Worm (Caenorhabditis elegans): ENCODE measurements around the gene srh-169.

srh-169 gene

DNA sequence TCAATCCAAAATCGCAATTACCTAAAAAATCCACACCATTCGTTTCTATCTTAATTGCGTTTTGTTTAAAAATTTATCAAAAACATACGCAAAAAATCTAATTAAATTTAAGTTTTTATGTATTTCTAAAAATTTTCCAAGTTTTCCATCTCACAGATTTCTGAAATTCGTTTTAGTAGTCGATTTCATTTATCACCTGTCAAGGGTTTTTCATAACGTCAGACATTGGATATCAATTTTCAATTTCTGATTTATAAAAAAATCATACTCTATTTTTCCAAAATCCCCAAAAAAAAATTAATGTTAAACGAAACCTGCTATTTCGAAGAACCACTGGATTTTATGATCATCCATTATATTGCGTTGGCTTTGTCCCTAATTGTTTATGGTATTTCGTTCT lies 37.5 kb upstream of the srh-169 start, which contains the start of gene srh-4:
Gene srh-4, plus strand, starts transcription at position 301 of the 400 bp plus-strand sequence.
- no peak for TF ChIP-seq nhr-77 (tag; optimal IDR thresholded peaks at IDR 0.05)
- no peak for TF ChIP-seq R02D3.7 (tag; optimal IDR thresholded peaks at IDR 0.05)
- no peak for TF ChIP-seq blmp-1 (tag; optimal IDR thresholded peaks at IDR 0.05; ENCODE audit: insufficient read depth)
- TF ChIP-seq mdl-1 (tag; optimal IDR thresholded peaks at IDR 0.05) = no peak
- no peak for TF ChIP-seq peb-1 (tag; optimal IDR thresholded peaks at IDR 0.05)
- TF ChIP-seq zag-1 (tag; optimal IDR thresholded peaks at IDR 0.05) = no peak
- no peak for TF ChIP-seq ZK546.5 (tag; optimal IDR thresholded peaks at IDR 0.05)
- no peak for TF ChIP-seq ceh-82 (tag; optimal IDR thresholded peaks at IDR 0.05)

- TF ChIP-seq blmp-1 (tag; optimal IDR thresholded peaks at IDR 0.05; ENCODE audit: insufficient read depth) (no peak), lin-39 (tag; optimal IDR thresholded peaks at IDR 0.05) (no peak), dmd-4 (tag; optimal IDR thresholded peaks at IDR 0.05) (no peak), mab-5 (tag; optimal IDR thresholded peaks at IDR 0.05) (no peak), nhr-77 (tag; optimal IDR thresholded peaks at IDR 0.05) (no peak), ama-1 (optimal IDR thresholded peaks at IDR 0.05) (no peak), elt-3 (tag; optimal IDR thresholded peaks at IDR 0.05) (no peak), fos-1 (tag; optimal IDR thresholded peaks at IDR 0.05) (no peak), crh-2 (tag; optimal IDR thresholded peaks at IDR 0.05) (no peak), C34F6.9 (tag; optimal IDR thresholded peaks at IDR 0.05) (no peak)
Observed at ce11 chrV:4016780-4017179, 30.9 kb upstream of the srh-169 start, which contains the start of gene srw-89. Gene srw-89 (plus strand): TSS chrV:4017080.

DNA sequence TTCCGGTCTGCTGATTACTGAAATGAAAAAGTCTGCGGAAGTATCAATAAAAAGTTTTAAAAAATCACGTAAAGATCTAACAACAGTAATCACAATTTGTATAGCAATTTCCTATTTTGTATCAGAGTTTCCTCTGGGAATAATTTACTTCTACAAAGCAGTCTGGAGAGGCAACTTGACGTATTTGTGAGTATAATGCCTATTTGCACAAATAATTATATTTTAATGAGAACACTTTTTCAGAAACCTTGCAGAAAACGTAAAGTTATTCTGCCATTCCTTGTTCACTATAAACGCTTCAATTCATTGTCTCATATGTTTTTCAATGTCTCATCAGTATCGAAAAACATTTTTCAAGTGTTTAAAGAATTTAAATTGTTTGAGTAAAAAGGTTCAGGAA lies 29.1 kb upstream of the srh-169 start:
- no peak for TF ChIP-seq lin-39 (tag; optimal IDR thresholded peaks at IDR 0.05)
- TF ChIP-seq unc-39 (tag; optimal IDR thresholded peaks at IDR 0.05) = no peak
- TF ChIP-seq alr-1 (tag; optimal IDR thresholded peaks at IDR 0.05) = no peak
- no peak for TF ChIP-seq mdl-1 (tag; optimal IDR thresholded peaks at IDR 0.05)
- TF ChIP-seq ztf-1 (GFP tag; conservative IDR thresholded peaks at IDR 0.05) = no peak
- TF ChIP-seq egl-27 (tag; optimal IDR thresholded peaks at IDR 0.05) = no peak
- no peak for TF ChIP-seq fos-1 (tag; optimal IDR thresholded peaks at IDR 0.05)
- no peak for TF ChIP-seq elt-1 (tag; optimal IDR thresholded peaks at IDR 0.05)
- no peak for TF ChIP-seq Y55F3AM.14 (GFP tag; optimal IDR thresholded peaks at IDR 0.05)
- TF ChIP-seq nhr-11 (tag; optimal IDR thresholded peaks at IDR 0.05) = no peak
- TF ChIP-seq lin-11 (tag; optimal IDR thresholded peaks at IDR 0.05) = no peak
- no peak for TF ChIP-seq ZK546.5 (tag; optimal IDR thresholded peaks at IDR 0.05)
- no peak for TF ChIP-seq blmp-1 (tag; optimal IDR thresholded peaks at IDR 0.05; ENCODE audit: insufficient read depth)

DNA sequence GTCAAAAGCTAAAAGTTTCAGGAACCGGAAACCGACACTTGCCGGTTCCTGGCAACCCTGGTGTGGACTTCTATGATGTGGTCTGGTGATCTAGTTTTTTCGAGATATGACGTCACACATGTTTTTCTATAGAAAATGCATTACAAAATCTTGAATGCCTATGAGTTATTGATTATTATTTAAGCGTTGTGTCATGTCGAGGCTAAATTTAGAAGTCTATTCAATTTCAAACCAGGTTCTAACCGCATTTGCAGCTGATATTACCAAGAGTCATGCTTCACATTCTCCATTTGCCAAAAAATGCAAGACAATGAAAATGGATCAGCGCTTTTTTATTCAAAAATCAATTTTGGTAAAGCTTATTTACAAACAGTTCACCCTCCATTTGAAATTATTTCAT lies 28.5 kb upstream of the srh-169 start, which contains the start of gene K09D9.3:
Gene K09D9.3, plus strand, starts transcription at position 301 of the 400 bp plus-strand sequence.
- TF ChIP-seq Y55F3AM.14 (GFP tag; optimal IDR thresholded peaks at IDR 0.05) = no peak

- no peak for TF ChIP-seq peb-1 (tag; optimal IDR thresholded peaks at IDR 0.05)
- TF ChIP-seq aly-2 (tag; optimal IDR thresholded peaks at IDR 0.05) = no peak
- no peak for TF ChIP-seq nhr-11 (tag; optimal IDR thresholded peaks at IDR 0.05)
- TF ChIP-seq nhr-12 (tag; optimal IDR thresholded peaks at IDR 0.05) = no peak
- TF ChIP-seq elt-1 (tag; optimal IDR thresholded peaks at IDR 0.05) = no peak
- TF ChIP-seq C34F6.9 (tag; optimal IDR thresholded peaks at IDR 0.05) = no peak
- no peak for TF ChIP-seq fos-1 (tag; optimal IDR thresholded peaks at IDR 0.05)
- no peak for TF ChIP-seq alr-1 (tag; optimal IDR thresholded peaks at IDR 0.05)
- no peak for TF ChIP-seq ZK546.5 (tag; optimal IDR thresholded peaks at IDR 0.05)
- no peak for TF ChIP-seq nhr-77 (tag; optimal IDR thresholded peaks at IDR 0.05)
- no peak for TF ChIP-seq Y55F3AM.14 (GFP tag; optimal IDR thresholded peaks at IDR 0.05)
- TF ChIP-seq blmp-1 (tag; optimal IDR thresholded peaks at IDR 0.05; ENCODE audit: insufficient read depth) = no peak
- TF ChIP-seq zag-1 (tag; optimal IDR thresholded peaks at IDR 0.05) = no peak
- no peak for TF ChIP-seq nhr-25 (tag; optimal IDR thresholded peaks at IDR 0.05)
- no peak for TF ChIP-seq mdl-1 (tag; optimal IDR thresholded peaks at IDR 0.05)
Observed at ce11 chrV:4021776-4022175, 25.9 kb upstream of the srh-169 start, which contains the start of gene K09D9.14. Gene K09D9.14 (minus strand): TSS chrV:4021876.

DNA sequence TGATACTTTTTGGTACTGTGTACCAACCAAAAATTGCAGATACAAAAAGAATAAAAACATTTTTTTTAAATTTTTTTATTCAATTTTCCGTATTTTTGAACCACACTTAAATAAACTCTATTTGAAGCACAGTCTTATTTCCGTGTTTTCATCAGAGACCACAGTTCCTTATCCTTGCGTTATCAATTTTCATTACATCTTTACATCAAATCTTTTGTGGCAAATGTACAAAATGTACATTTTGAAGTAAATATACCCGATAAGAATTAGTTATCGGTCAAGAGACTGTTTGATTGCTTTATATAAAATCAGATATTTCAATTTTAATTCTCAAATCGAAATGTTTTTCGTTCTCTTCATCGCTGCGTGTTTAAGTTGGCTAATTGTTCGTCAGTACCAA lies 25.3 kb upstream of the srh-169 start, which contains the start of gene cyp-35A3:
Gene cyp-35A3, plus strand, starts transcription at position 301 of the 400 bp plus-strand sequence.
- TF ChIP-seq ceh-16 (tag; optimal IDR thresholded peaks at IDR 0.05) = no peak
- no peak for TF ChIP-seq ceh-82 (tag; optimal IDR thresholded peaks at IDR 0.05)
- no peak for TF ChIP-seq nhr-21 (tag; optimal IDR thresholded peaks at IDR 0.05)
- TF ChIP-seq Y55F3AM.14 (GFP tag; optimal IDR thresholded peaks at IDR 0.05) = no peak
- no peak for TF ChIP-seq snpc-4 (tag; optimal IDR thresholded peaks at IDR 0.05)
- TF ChIP-seq elt-3 (tag; optimal IDR thresholded peaks at IDR 0.05) = no peak
- no peak for TF ChIP-seq zag-1 (tag; optimal IDR thresholded peaks at IDR 0.05)
- TF ChIP-seq gmeb-1 (tag; optimal IDR thresholded peaks at IDR 0.05) = no peak
- no peak for TF ChIP-seq nhr-77 (tag; optimal IDR thresholded peaks at IDR 0.05)
- TF ChIP-seq F13H6.1 (tag; optimal IDR thresholded peaks at IDR 0.05) = no peak
- TF ChIP-seq mab-5 (tag; optimal IDR thresholded peaks at IDR 0.05) = no peak
- TF ChIP-seq nhr-25 (tag; optimal IDR thresholded peaks at IDR 0.05) = no peak
